Fruit fly (Drosophila melanogaster) whole organism, adult: ENCODE results near the gene CG43245.

Source experiments
- CG12768 ChIP-seq: fragments of 200-800 bp; sonication (Bioruptor generic); optimal IDR thresholded peaks from 2 replicates; lab custom pipeline; 2017; ENCODE audit warnings: missing biosample characterization, missing genetic modification characterization, mild to moderate bottlenecking, moderate library complexity, missing genetic modification reagents
- CG7045 ChIP-seq: fragments of 200-800 bp; sonication (Bioruptor generic); optimal IDR thresholded peaks from 2 replicates; lab custom pipeline; 2017; ENCODE audit warnings: missing biosample characterization, mild to moderate bottlenecking, missing genetic modification characterization
- Mnt ChIP-seq: fragments of 200-800 bp; sonication (Bioruptor generic); optimal IDR thresholded peaks from 2 replicates; lab custom pipeline; 2016; ENCODE audit warnings: missing biosample characterization, mild to moderate bottlenecking, missing genetic modification characterization
- ovo ChIP-seq: fragments of 200-800 bp; sonication (Bioruptor generic); optimal IDR thresholded peaks from 2 replicates; lab custom pipeline; 2016; ENCODE audit warnings: missing biosample characterization, missing genetic modification characterization

dm6 chr3L:10739109-10739665, 32.5 kb upstream of the CG43245 start:
- TF ChIP-seq Mnt (GFP tag; lab: Kevin White, UChicago), result no peak
- TF ChIP-seq CG7045, result no peak
- no peak for TF ChIP-seq ovo
- no peak for TF ChIP-seq CG12768 (GFP tag; lab: Kevin White, UChicago)
